Fruit fly (Drosophila melanogaster) whole organism, embryonic: Measurements from ENCODE around the gene RhoGAP100F.

Experiments used
- Bdp1 ChIP-seq: fragments of 200-800 bp; sonication (Bioruptor generic); optimal IDR thresholded peaks from 3 replicates; lab custom pipeline; 2016; ENCODE audit warnings: missing biosample characterization, missing genetic modification characterization
- Bteb2 ChIP-seq: fragments of 200-800 bp; sonication (Bioruptor generic); optimal IDR thresholded peaks from 2 replicates; lab custom pipeline; 2016; ENCODE audit warnings: missing biosample characterization, missing genetic modification characterization
- CG10267 ChIP-seq: fragments of 200-800 bp; sonication (Bioruptor generic); optimal IDR thresholded peaks from 2 replicates; lab custom pipeline; 2018; ENCODE audit warnings: missing biosample characterization, mild to moderate bottlenecking, missing genetic modification characterization, moderate library complexity
- CG10274 ChIP-seq: fragments of 200-800 bp; sonication (Bioruptor generic); optimal IDR thresholded peaks from 3 replicates; lab custom pipeline; 2017; ENCODE audit warnings: missing biosample characterization, mild to moderate bottlenecking, missing genetic modification characterization
- CG10366 ChIP-seq: fragments of 200-800 bp; sonication (Bioruptor generic); IDR thresholded peaks from 2 replicates; pipeline ENCODE4 v1.3.6; 2022; ENCODE audit warnings: missing biosample characterization, missing genetic modification characterization
- CG11093 ChIP-seq: fragments of 200-800 bp; sonication (Bioruptor generic); IDR thresholded peaks from 3 replicates; pipeline ENCODE4 v1.3.6; 2022; ENCODE audit warnings: missing biosample characterization, missing genetic modification characterization
- CG12104 ChIP-seq: fragments of 200-800 bp; sonication (Bioruptor generic); optimal IDR thresholded peaks from 3 replicates; lab custom pipeline; 2016; ENCODE audit warnings: missing biosample characterization, missing genetic modification characterization
- CG12769 ChIP-seq: fragments of 200-800 bp; sonication (Bioruptor generic); optimal IDR thresholded peaks from 2 replicates; lab custom pipeline; 2019; ENCODE audit warnings: missing biosample characterization, mild to moderate bottlenecking, missing genetic modification characterization, moderate library complexity
- CG14050 ChIP-seq: fragments of 200-800 bp; sonication (Bioruptor generic); IDR thresholded peaks from 3 replicates; pipeline ENCODE4 v1.3.6; 2022; ENCODE audit warnings: missing biosample characterization, missing genetic modification characterization
- CG17385 ChIP-seq: fragments of 200-800 bp; sonication (Bioruptor generic); optimal IDR thresholded peaks from 3 replicates; lab custom pipeline; 2018; ENCODE audit warnings: missing biosample characterization, mild to moderate bottlenecking, missing genetic modification characterization
- CG17829 ChIP-seq: fragments of 200-800 bp; optimal IDR thresholded peaks from 2 replicates; lab custom pipeline; 2019; ENCODE audit warnings: missing biosample characterization, mild to moderate bottlenecking, missing genetic modification characterization, moderate library complexity
- CG17912 ChIP-seq: fragments of 200-800 bp; sonication (Bioruptor generic); optimal IDR thresholded peaks from 2 replicates; lab custom pipeline; 2018; ENCODE audit warnings: missing biosample characterization, mild to moderate bottlenecking, missing genetic modification characterization
- CG18262 ChIP-seq: fragments of 200-800 bp; optimal IDR thresholded peaks from 3 replicates; lab custom pipeline; 2019; ENCODE audit warnings: missing biosample characterization, mild to moderate bottlenecking, missing genetic modification characterization, moderate library complexity
- CG3281 ChIP-seq: fragments of 200-800 bp; sonication (Bioruptor generic); optimal IDR thresholded peaks from 3 replicates; lab custom pipeline; 2017; ENCODE audit warnings: missing biosample characterization, mild to moderate bottlenecking, missing genetic modification characterization
- CG34224 ChIP-seq: fragments of 200-800 bp; sonication (Bioruptor generic); IDR thresholded peaks from 3 replicates; pipeline ENCODE4 v1.3.6; 2022; ENCODE audit warnings: missing biosample characterization, missing genetic modification characterization; ENCODE audit not compliant: partially characterized antibody
- CG6765 ChIP-seq: fragments of 200-800 bp; sonication (Bioruptor generic); optimal IDR thresholded peaks from 3 replicates; lab custom pipeline; 2017; ENCODE audit warnings: missing biosample characterization, mild to moderate bottlenecking, missing genetic modification characterization
- CG7372 ChIP-seq: fragments of 200-800 bp; sonication (Bioruptor generic); IDR thresholded peaks from 2 replicates; pipeline ENCODE4 v1.3.6; 2022; ENCODE audit warnings: missing biosample characterization, missing genetic modification characterization
- CG7556 ChIP-seq: fragments of 200-800 bp; sonication (Bioruptor generic); optimal IDR thresholded peaks from 2 replicates; lab custom pipeline; 2017; ENCODE audit warnings: missing biosample characterization, mild to moderate bottlenecking, missing genetic modification characterization
- CG8388 ChIP-seq: fragments of 200-800 bp; sonication (Bioruptor generic); optimal IDR thresholded peaks from 2 replicates; lab custom pipeline; 2019; ENCODE audit warnings: missing biosample characterization, mild to moderate bottlenecking, missing genetic modification characterization, moderate library complexity
- CG9437 ChIP-seq: fragments of 200-800 bp; sonication (Bioruptor generic); optimal IDR thresholded peaks from 2 replicates; lab custom pipeline; 2018; ENCODE audit warnings: missing biosample characterization, mild to moderate bottlenecking, missing genetic modification characterization
- D ChIP-seq, 2 experiments: fragments of 200-800 bp in 1 of 2; fragments of >200 bp in 1 of 2; sonication (Bioruptor generic) in 1 of 2; optimal IDR thresholded peaks; 2 replicates in 1 of 2; 3 replicates in 1 of 2; lab custom pipeline; 2017; ENCODE audit warnings: mild to moderate bottlenecking in 1 of 2, missing biosample characterization in 1 of 2, missing genetic modification characterization in 1 of 2, missing genetic modification reagents in 1 of 2
- Dad ChIP-seq: fragments of 200-800 bp; sonication (Bioruptor generic); optimal IDR thresholded peaks from 3 replicates; lab custom pipeline; 2016; ENCODE audit warnings: missing biosample characterization, missing genetic modification characterization
- Hr3 ChIP-seq: fragments of 200-800 bp; sonication (Bioruptor generic); optimal IDR thresholded peaks from 3 replicates; lab custom pipeline; 2016; ENCODE audit warnings: missing biosample characterization, missing genetic modification characterization
- Jarid2 ChIP-seq: fragments of 200-800 bp; sonication (Bioruptor generic); optimal IDR thresholded peaks from 3 replicates; lab custom pipeline; 2017; ENCODE audit warnings: mild to moderate bottlenecking, missing biosample characterization, missing genetic modification reagents, missing genetic modification characterization
- Lim3 ChIP-seq: fragments of 200-800 bp; sonication (Bioruptor generic); IDR thresholded peaks from 2 replicates; pipeline ENCODE4 v1.3.6; 2022; ENCODE audit warnings: missing biosample characterization, missing genetic modification characterization
- Mad ChIP-seq: fragments of 200-800 bp; sonication (Bioruptor generic); optimal IDR thresholded peaks from 2 replicates; lab custom pipeline; 2016; ENCODE audit warnings: missing biosample characterization, missing genetic modification characterization
- TFAM ChIP-seq: fragments of 200-800 bp; sonication (Bioruptor generic); optimal IDR thresholded peaks from 2 replicates; lab custom pipeline; 2017; ENCODE audit warnings: missing biosample characterization, missing genetic modification characterization, inconsistent platforms
- bbx ChIP-seq: fragments of 200-800 bp; sonication (Bioruptor generic); IDR thresholded peaks from 2 replicates; pipeline ENCODE4 v1.3.6; 2022; ENCODE audit warnings: missing biosample characterization, missing genetic modification characterization; ENCODE audit not compliant: partially characterized antibody
- bcd ChIP-seq: fragments of 200-800 bp; sonication (Bioruptor generic); optimal IDR thresholded peaks from 2 replicates; lab custom pipeline; 2017; ENCODE audit warnings: missing biosample characterization, mild to moderate bottlenecking, missing genetic modification characterization
- crc ChIP-seq: fragments of 200-800 bp; sonication (Bioruptor generic); optimal IDR thresholded peaks from 2 replicates; lab custom pipeline; 2016; ENCODE audit warnings: missing biosample characterization, missing genetic modification characterization
- crol ChIP-seq: fragments of 200-800 bp; sonication (Bioruptor generic); IDR thresholded peaks from 2 replicates; pipeline ENCODE4 v1.3.6; 2022; ENCODE audit warnings: missing biosample characterization, missing genetic modification characterization
- dan ChIP-seq: fragments of 200-800 bp; sonication (Bioruptor generic); IDR thresholded peaks from 2 replicates; pipeline ENCODE4 v1.3.6; 2022; ENCODE audit warnings: missing biosample characterization, missing genetic modification characterization
- dimm ChIP-seq: fragments of 200-800 bp; sonication (Bioruptor generic); IDR thresholded peaks from 2 replicates; pipeline ENCODE4 v1.3.6; 2022; ENCODE audit warnings: missing biosample characterization, missing genetic modification characterization
- h ChIP-seq: fragments of >200 bp; optimal IDR thresholded peaks from 2 replicates; lab custom pipeline; 2017
- hkb ChIP-seq, 2 experiments: fragments of 200-800 bp in 1 of 2; fragments of >200 bp in 1 of 2; sonication (Bioruptor generic) in 1 of 2; IDR thresholded peaks in 1 of 2; optimal IDR thresholded peaks in 1 of 2; 2 replicates each; pipeline versions ENCODE4 v1.3.6 to Lab custom; 2017 to 2022; ENCODE audit warnings: missing biosample characterization in 1 of 2, missing genetic modification characterization in 1 of 2
- jumu ChIP-seq: fragments of 200-800 bp; sonication (Bioruptor generic); optimal IDR thresholded peaks from 3 replicates; lab custom pipeline; 2016; ENCODE audit warnings: missing biosample characterization, missing genetic modification characterization
- kay ChIP-seq: fragments of 200-800 bp; sonication (Bioruptor generic); optimal IDR thresholded peaks from 2 replicates; lab custom pipeline; 2016; ENCODE audit warnings: missing biosample characterization, missing genetic modification characterization
- kni ChIP-seq: fragments of 200-800 bp; sonication (Bioruptor generic); optimal IDR thresholded peaks from 3 replicates; lab custom pipeline; 2017; ENCODE audit warnings: mild to moderate bottlenecking, missing biosample characterization, missing genetic modification reagents, missing genetic modification characterization
- lola ChIP-seq, 3 experiments: fragments of >200 bp in 2 of 3; fragments of 200-800 bp in 1 of 3; sonication (Bioruptor generic) in 1 of 3; optimal IDR thresholded peaks; 2 replicates each; lab custom pipeline; 2017 to 2019; ENCODE audit warnings: missing biosample characterization in 3 of 3, missing genetic modification characterization in 3 of 3, mild to moderate bottlenecking in 1 of 3, moderate library complexity in 1 of 3
- nerfin-2 ChIP-seq: fragments of 200-800 bp; sonication (Bioruptor generic); IDR thresholded peaks from 2 replicates; pipeline ENCODE4 v1.3.6; 2022; ENCODE audit warnings: missing biosample characterization, missing genetic modification characterization; ENCODE audit not compliant: partially characterized antibody
- pan ChIP-seq, 4 experiments: fragments of >200 bp in 3 of 4; fragments of 200-800 bp in 1 of 4; sonication (Bioruptor generic) in 1 of 4; optimal IDR thresholded peaks in 3 of 4; IDR thresholded peaks in 1 of 4; 2 replicates each; pipeline versions ENCODE4 v1.3.6 to Lab custom; 2017 to 2022; ENCODE audit warnings: missing biosample characterization in 2 of 4, missing genetic modification characterization in 2 of 4, mixed read lengths in 1 of 4
- ro ChIP-seq: fragments of 200-800 bp; sonication (Bioruptor generic); IDR thresholded peaks from 2 replicates; pipeline ENCODE4 v1.3.6; 2022; ENCODE audit warnings: missing biosample characterization, missing genetic modification characterization
- tup ChIP-seq: fragments of 200-800 bp; sonication (Bioruptor generic); optimal IDR thresholded peaks from 2 replicates; lab custom pipeline; 2016; ENCODE audit warnings: missing biosample characterization, mild to moderate bottlenecking, missing genetic modification characterization, moderate library complexity
- twi ChIP-seq: fragments of 200-800 bp; optimal IDR thresholded peaks from 2 replicates; lab custom pipeline; 2019; ENCODE audit warnings: missing biosample characterization, mild to moderate bottlenecking, missing genetic modification characterization, moderate library complexity
- unc-4 ChIP-seq: fragments of 200-800 bp; sonication (Bioruptor generic); IDR thresholded peaks from 2 replicates; pipeline ENCODE4 v1.3.6; 2022; ENCODE audit warnings: missing biosample characterization, missing genetic modification characterization; ENCODE audit not compliant: partially characterized antibody
- wdn ChIP-seq: fragments of 200-800 bp; sonication (Bioruptor generic); IDR thresholded peaks from 2 replicates; pipeline ENCODE4 v1.3.6; 2022; ENCODE audit warnings: missing biosample characterization, missing genetic modification characterization
- z ChIP-seq: fragments of 200-800 bp; sonication (Bioruptor generic); IDR thresholded peaks from 3 replicates; pipeline ENCODE4 v1.3.6; 2022; ENCODE audit warnings: missing biosample characterization, missing genetic modification characterization
- zfh1 ChIP-seq: fragments of 200-800 bp; sonication (Bioruptor generic); IDR thresholded peaks from 3 replicates; pipeline ENCODE4 v1.3.6; 2022; ENCODE audit warnings: missing biosample characterization, missing genetic modification characterization

RhoGAP100F gene

DNA sequence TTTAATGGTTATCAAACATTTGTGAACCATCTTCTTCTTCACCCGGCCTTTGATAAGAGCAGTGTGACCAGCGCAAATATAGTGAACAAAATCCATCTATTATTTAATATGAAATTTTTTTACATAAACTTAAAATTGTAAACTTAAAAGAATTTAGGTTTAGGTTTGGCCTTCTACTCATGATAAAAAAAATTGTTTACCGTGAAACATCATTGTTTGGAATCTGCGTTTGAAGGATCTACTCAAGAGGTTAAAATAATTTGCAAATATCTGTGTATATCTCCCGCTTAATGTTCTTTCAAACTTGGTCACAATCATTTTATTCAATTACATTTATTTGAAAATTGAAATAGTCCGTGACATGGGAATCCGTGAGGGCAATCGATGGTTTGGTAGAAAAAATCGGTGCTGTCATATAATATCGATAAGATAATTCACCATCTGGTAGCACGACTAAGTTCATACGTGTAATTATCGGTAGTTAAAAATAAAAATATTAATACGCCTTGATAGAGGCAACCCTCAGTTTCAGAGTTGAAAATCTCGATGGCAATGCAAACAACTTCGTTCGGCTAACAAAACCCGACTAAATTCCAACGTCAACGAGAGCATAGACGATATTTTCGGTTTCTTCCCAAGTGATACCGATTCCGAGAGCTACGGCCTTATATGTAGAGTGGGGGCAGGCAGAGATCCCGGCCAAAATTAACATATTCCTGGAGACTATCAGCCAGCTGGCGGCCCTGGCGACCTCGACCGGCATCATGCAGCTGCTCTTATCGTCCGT is 40.4 kb upstream of the RhoGAP100F start, which contains the start of the genes betaGlu and sip3 (continued):
- TF ChIP-seq dan = no peak
- TF ChIP-seq CG11093 = no peak
- peak; percentile 96 for TF ChIP-seq CG17385 (GFP tag; lab: Kevin White, UChicago)
- TF ChIP-seq Bteb2 (GFP tag; lab: Kevin White, UChicago) = no peak
- no peak for TF ChIP-seq dimm (GFP tag; lab: Robert Waterston, UW)
- no peak for TF ChIP-seq CG10274 (GFP tag; lab: Kevin White, UChicago)
- TF ChIP-seq ro (GFP tag; lab: Robert Waterston, UW) = no peak
- TF ChIP-seq unc-4 (GFP tag; lab: Robert Waterston, UW) = peak; percentile 89
- no peak for TF ChIP-seq crc (GFP tag; lab: Kevin White, UChicago)
- no peak for TF ChIP-seq CG6765
- no peak for TF ChIP-seq CG3281
- no peak for TF ChIP-seq pan (optimal IDR thresholded peaks at IDR 0.05; lab: Kevin White, UChicago)
- no peak for TF ChIP-seq pan (GFP tag; optimal IDR thresholded peaks at IDR 0.05 in 1 of 2, IDR thresholded peaks at IDR 0.05 in 1 of 2)
- peak; percentile 91 for TF ChIP-seq nerfin-2 (GFP tag; lab: Robert Waterston, UW)
- TF ChIP-seq CG7372 = no peak
- no peak for TF ChIP-seq CG18262 (tag; lab: Kevin White, UChicago)
- peak; percentile 92 for TF ChIP-seq bbx
- TF ChIP-seq twi = peak; percentile 24
- TF ChIP-seq CG8388 = peak; percentile 3
- TF ChIP-seq CG9437 (GFP tag; lab: Kevin White, UChicago) = peak; percentile 12
- no peak for TF ChIP-seq CG14050 (GFP tag; lab: Robert Waterston, UW)
- no peak for TF ChIP-seq jumu (GFP tag; lab: Kevin White, UChicago)
- peak; percentile 37 for TF ChIP-seq CG10267 (tag; lab: Kevin White, UChicago)
- no peak for TF ChIP-seq CG17912 (GFP tag; lab: Kevin White, UChicago)
- TF ChIP-seq kay = no peak
- TF ChIP-seq Mad (GFP tag; lab: Kevin White, UChicago) = no peak
- TF ChIP-seq hkb (optimal IDR thresholded peaks at IDR 0.05; lab: Kevin White, UChicago) = no peak
- no peak for TF ChIP-seq hkb (GFP tag; IDR thresholded peaks at IDR 0.05; lab: Robert Waterston, UW)
- no peak for TF ChIP-seq wdn (GFP tag; lab: Robert Waterston, UW)
- TF ChIP-seq Dad (GFP tag; lab: Kevin White, UChicago) = no peak
- no peak for TF ChIP-seq tup (GFP tag; lab: Kevin White, UChicago)
- TF ChIP-seq z = no peak
- TF ChIP-seq CG7556 (GFP tag; lab: Kevin White, UChicago) = no peak
- TF ChIP-seq CG34224 (GFP tag; lab: Robert Waterston, UW) = peak; percentile 89
- no peak for TF ChIP-seq CG10366
- TF ChIP-seq zfh1 (GFP tag; lab: Robert Waterston, UW) = no peak
- TF ChIP-seq D (optimal IDR thresholded peaks at IDR 0.05; lab: Kevin White, UChicago) = no peak
- no peak for TF ChIP-seq D (GFP tag; optimal IDR thresholded peaks at IDR 0.05; lab: Kevin White, UChicago)
- TF ChIP-seq Bdp1 (GFP tag; lab: Kevin White, UChicago) = no peak
- peak; percentile 36 for TF ChIP-seq CG17829 (tag; lab: Kevin White, UChicago)
- TF ChIP-seq h = no peak
- no peak for TF ChIP-seq TFAM
- peak; percentile 42 for TF ChIP-seq Hr3 (GFP tag; lab: Kevin White, UChicago)
- TF ChIP-seq Lim3 (GFP tag; lab: Robert Waterston, UW) = no peak
- TF ChIP-seq lola (GFP tag; optimal IDR thresholded peaks at IDR 0.05; lab: Kevin White, UChicago) = peak in 1 of 3 experiments; percentile 46
- TF ChIP-seq Jarid2 (GFP tag; lab: Kevin White, UChicago) = no peak
- no peak for TF ChIP-seq CG12769 (tag; lab: Kevin White, UChicago)
- no peak for TF ChIP-seq bcd (GFP tag; lab: Kevin White, UChicago)
- TF ChIP-seq CG12104 (GFP tag; lab: Kevin White, UChicago) = no peak
- TF ChIP-seq crol (GFP tag; lab: Robert Waterston, UW) = no peak
- no peak for TF ChIP-seq kni (GFP tag; lab: Kevin White, UChicago)
